Fruit fly (Drosophila melanogaster) whole organism, embryonic: ENCODE data around the gene Herc4.

Source experiments
- Adf1 ChIP-seq: fragments of 200-800 bp; sonication (Bioruptor generic); IDR thresholded peaks from 2 replicates; pipeline ENCODE4 v1.3.6; 2022; ENCODE audit warnings: missing biosample characterization, missing genetic modification characterization
- Atf3 ChIP-seq: fragments of 200-800 bp; sonication (Bioruptor generic); optimal IDR thresholded peaks from 3 replicates; lab custom pipeline; 2016; ENCODE audit warnings: missing biosample characterization, missing genetic modification characterization
- Atf6 ChIP-seq: fragments of 200-800 bp; sonication (Bioruptor generic); IDR thresholded peaks from 2 replicates; pipeline ENCODE4 v1.3.6; 2022; ENCODE audit warnings: missing biosample characterization, missing genetic modification characterization
- C15 ChIP-seq: fragments of 200-800 bp; sonication (Bioruptor generic); IDR thresholded peaks from 3 replicates; pipeline ENCODE4 v1.3.6; 2022; ENCODE audit warnings: missing biosample characterization, missing genetic modification characterization
- CG10565 ChIP-seq: fragments of 200-800 bp; sonication (Bioruptor generic); optimal IDR thresholded peaks from 3 replicates; lab custom pipeline; 2016; ENCODE audit warnings: missing biosample characterization, mild to moderate bottlenecking, missing genetic modification characterization
- CG12071 ChIP-seq: fragments of 200-800 bp; sonication (Bioruptor generic); optimal IDR thresholded peaks from 3 replicates; lab custom pipeline; 2018; ENCODE audit warnings: missing biosample characterization, mild to moderate bottlenecking, missing genetic modification characterization
- CG12104 ChIP-seq: fragments of 200-800 bp; sonication (Bioruptor generic); optimal IDR thresholded peaks from 3 replicates; lab custom pipeline; 2016; ENCODE audit warnings: missing biosample characterization, missing genetic modification characterization
- CG12236 ChIP-seq: fragments of 200-800 bp; sonication (Bioruptor generic); optimal IDR thresholded peaks from 2 replicates; lab custom pipeline; 2016; ENCODE audit warnings: missing biosample characterization, missing genetic modification characterization
- CG12769 ChIP-seq: fragments of 200-800 bp; sonication (Bioruptor generic); optimal IDR thresholded peaks from 2 replicates; lab custom pipeline; 2019; ENCODE audit warnings: missing biosample characterization, mild to moderate bottlenecking, missing genetic modification characterization, moderate library complexity
- CG14710 ChIP-seq: fragments of 200-800 bp; sonication (Bioruptor generic); optimal IDR thresholded peaks from 3 replicates; lab custom pipeline; 2019; ENCODE audit warnings: missing biosample characterization, mild to moderate bottlenecking, missing genetic modification characterization, moderate library complexity
- CG15073 ChIP-seq: fragments of 200-800 bp; sonication (Bioruptor generic); optimal IDR thresholded peaks from 2 replicates; lab custom pipeline; 2016; ENCODE audit warnings: missing biosample characterization, missing genetic modification characterization
- CG1602 ChIP-seq: fragments of 200-800 bp; sonication (Bioruptor generic); optimal IDR thresholded peaks from 3 replicates; lab custom pipeline; 2016; ENCODE audit warnings: missing biosample characterization, missing genetic modification characterization
- CG18619 ChIP-seq: fragments of 200-800 bp; sonication (Bioruptor generic); optimal IDR thresholded peaks from 3 replicates; lab custom pipeline; 2017; ENCODE audit warnings: missing biosample characterization, mild to moderate bottlenecking, missing genetic modification characterization
- CG2202 ChIP-seq: fragments of 200-800 bp; sonication (Bioruptor generic); optimal IDR thresholded peaks from 2 replicates; lab custom pipeline; 2018; ENCODE audit warnings: missing biosample characterization, mild to moderate bottlenecking, missing genetic modification characterization
- CG32532 ChIP-seq: fragments of 200-800 bp; sonication (Bioruptor generic); IDR thresholded peaks from 2 replicates; pipeline ENCODE4 v1.3.6; 2022; ENCODE audit warnings: missing biosample characterization, missing genetic modification characterization
- CG32767 ChIP-seq: fragments of 200-800 bp; sonication (Bioruptor generic); IDR thresholded peaks from 2 replicates; pipeline ENCODE4 v1.3.6; 2022; ENCODE audit warnings: missing biosample characterization, missing genetic modification characterization
- CG32772 ChIP-seq: fragments of 200-800 bp; sonication (Bioruptor generic); IDR thresholded peaks from 2 replicates; pipeline ENCODE4 v1.3.6; 2022; ENCODE audit warnings: missing biosample characterization, missing genetic modification characterization
- CG5953 ChIP-seq: fragments of 200-800 bp; sonication (Bioruptor generic); IDR thresholded peaks from 2 replicates; pipeline ENCODE4 v1.3.6; 2022; ENCODE audit warnings: missing biosample characterization, missing genetic modification characterization
- CG6254 ChIP-seq: fragments of 200-800 bp; sonication (Bioruptor generic); optimal IDR thresholded peaks from 3 replicates; lab custom pipeline; 2017; ENCODE audit warnings: mild to moderate bottlenecking, missing biosample characterization, missing genetic modification reagents, missing genetic modification characterization
- CG8281 ChIP-seq: fragments of 200-800 bp; sonication (Bioruptor generic); optimal IDR thresholded peaks from 2 replicates; lab custom pipeline; 2018; ENCODE audit warnings: missing biosample characterization, mild to moderate bottlenecking, missing genetic modification characterization, moderate library complexity
- CG8290 ChIP-seq, 3 experiments: fragments of 200-800 bp; sonication (Bioruptor generic); optimal IDR thresholded peaks; 2 replicates each; lab custom pipeline; 2016 to 2019; ENCODE audit warnings: missing biosample characterization in 3 of 3, missing genetic modification characterization in 3 of 3, mild to moderate bottlenecking in 2 of 3, moderate library complexity in 1 of 3
- CG8359 ChIP-seq: fragments of 200-800 bp; sonication (Bioruptor generic); optimal IDR thresholded peaks from 2 replicates; lab custom pipeline; 2017; ENCODE audit warnings: missing biosample characterization, mild to moderate bottlenecking, missing genetic modification characterization, borderline replicate concordance
- Chrac-16 ChIP-seq: fragments of 200-800 bp; sonication (Bioruptor generic); optimal IDR thresholded peaks from 3 replicates; lab custom pipeline; 2016; ENCODE audit warnings: missing biosample characterization, missing genetic modification characterization
- D ChIP-seq, 2 experiments: fragments of 200-800 bp in 1 of 2; fragments of >200 bp in 1 of 2; sonication (Bioruptor generic) in 1 of 2; optimal IDR thresholded peaks; 2 replicates in 1 of 2; 3 replicates in 1 of 2; lab custom pipeline; 2017; ENCODE audit warnings: mild to moderate bottlenecking in 1 of 2, missing biosample characterization in 1 of 2, missing genetic modification characterization in 1 of 2, missing genetic modification reagents in 1 of 2
- E2f2 ChIP-seq: fragments of 200-800 bp; sonication (Bioruptor generic); IDR thresholded peaks from 2 replicates; pipeline ENCODE4 v1.3.6; 2022; ENCODE audit warnings: missing biosample characterization, missing genetic modification characterization
- Gsc ChIP-seq: fragments of 200-800 bp; sonication (Bioruptor generic); IDR thresholded peaks from 2 replicates; pipeline ENCODE4 v1.3.6; 2022; ENCODE audit warnings: missing biosample characterization, missing genetic modification characterization
- Hmr ChIP-seq: fragments of 200-800 bp; sonication (Bioruptor generic); optimal IDR thresholded peaks from 3 replicates; lab custom pipeline; 2017; ENCODE audit warnings: mild to moderate bottlenecking, missing biosample characterization, missing genetic modification reagents, missing genetic modification characterization
- MESR4 ChIP-seq: fragments of 200-800 bp; sonication (Bioruptor generic); optimal IDR thresholded peaks from 2 replicates; lab custom pipeline; 2018; ENCODE audit warnings: missing biosample characterization, mild to moderate bottlenecking, missing genetic modification characterization, moderate library complexity
- Med ChIP-seq: fragments of 200-800 bp; sonication (Bioruptor generic); peaks from one replicate; lab custom pipeline; 2016; ENCODE audit warnings: missing biosample characterization, missing genetic modification characterization, mild to moderate bottlenecking, inconsistent platforms, moderate library complexity
- Mes4 ChIP-seq: fragments of 200-800 bp; sonication (Bioruptor generic); optimal IDR thresholded peaks from 2 replicates; lab custom pipeline; 2016; ENCODE audit warnings: missing biosample characterization, missing genetic modification characterization
- Optix ChIP-seq: fragments of 200-800 bp; sonication (Bioruptor generic); IDR thresholded peaks from 3 replicates; pipeline ENCODE4 v1.3.6; 2022; ENCODE audit warnings: missing biosample characterization, missing genetic modification characterization
- Ravus ChIP-seq: fragments of 200-800 bp; sonication (Bioruptor generic); IDR thresholded peaks from 2 replicates; pipeline ENCODE4 v1.3.6; 2022; ENCODE audit warnings: missing biosample characterization, missing genetic modification characterization
- az2 ChIP-seq: fragments of 200-800 bp; sonication (Bioruptor generic); optimal IDR thresholded peaks from 3 replicates; lab custom pipeline; 2016; ENCODE audit warnings: missing biosample characterization, missing genetic modification characterization
- btn ChIP-seq: fragments of 200-800 bp; sonication (Bioruptor generic); optimal IDR thresholded peaks from 2 replicates; lab custom pipeline; 2016; ENCODE audit warnings: missing biosample characterization, missing genetic modification characterization
- caup ChIP-seq: fragments of 200-800 bp; sonication (Bioruptor generic); optimal IDR thresholded peaks from 3 replicates; lab custom pipeline; 2017; ENCODE audit warnings: missing biosample characterization, mild to moderate bottlenecking, missing genetic modification characterization, moderate library complexity; ENCODE audit not compliant: severe bottlenecking
- chn ChIP-seq: fragments of 200-800 bp; sonication (Bioruptor generic); optimal IDR thresholded peaks from 2 replicates; lab custom pipeline; 2016; ENCODE audit warnings: missing biosample characterization, missing genetic modification characterization
- da ChIP-seq: fragments of 200-800 bp; sonication (Bioruptor generic); optimal IDR thresholded peaks from 2 replicates; lab custom pipeline; 2016; ENCODE audit warnings: missing biosample characterization, missing genetic modification characterization
- fd96Cb ChIP-seq: fragments of 200-800 bp; sonication (Bioruptor generic); optimal IDR thresholded peaks from 2 replicates; lab custom pipeline; 2018; ENCODE audit warnings: missing biosample characterization, mild to moderate bottlenecking, missing genetic modification characterization, moderate library complexity
- gcm2 ChIP-seq: fragments of 200-800 bp; sonication (Bioruptor generic); optimal IDR thresholded peaks from 2 replicates; lab custom pipeline; 2016; ENCODE audit warnings: missing biosample characterization, missing genetic modification characterization
- gsb ChIP-seq: fragments of 200-800 bp; sonication (Bioruptor generic); IDR thresholded peaks from 2 replicates; pipeline ENCODE4 v1.3.6; 2022; ENCODE audit warnings: missing biosample characterization, missing genetic modification characterization
- pum ChIP-seq: fragments of 200-800 bp; sonication (Bioruptor generic); optimal IDR thresholded peaks from 2 replicates; lab custom pipeline; 2016; ENCODE audit warnings: missing biosample characterization, missing genetic modification characterization
- schlank ChIP-seq: fragments of 200-800 bp; sonication (Bioruptor generic); optimal IDR thresholded peaks from 2 replicates; lab custom pipeline; 2018; ENCODE audit warnings: missing biosample characterization, mild to moderate bottlenecking, missing genetic modification characterization
- sens-2 ChIP-seq: fragments of 200-800 bp; sonication (Bioruptor generic); IDR thresholded peaks from 2 replicates; pipeline ENCODE4 v1.3.6; 2022; ENCODE audit warnings: missing biosample characterization, missing genetic modification characterization
- seq ChIP-seq: fragments of 200-800 bp; sonication (Bioruptor generic); IDR thresholded peaks from 2 replicates; pipeline ENCODE4 v1.3.6; 2022; ENCODE audit warnings: missing biosample characterization, missing genetic modification characterization
- slou ChIP-seq: fragments of 200-800 bp; sonication (Bioruptor generic); optimal IDR thresholded peaks from 3 replicates; lab custom pipeline; 2016; ENCODE audit warnings: missing biosample characterization, missing genetic modification characterization
- sug ChIP-seq: fragments of 200-800 bp; optimal IDR thresholded peaks from 2 replicates; lab custom pipeline; 2019; ENCODE audit warnings: missing biosample characterization, mild to moderate bottlenecking, missing genetic modification characterization, moderate library complexity
- tna ChIP-seq: fragments of 200-800 bp; sonication (Bioruptor generic); IDR thresholded peaks from 2 replicates; pipeline ENCODE4 v1.3.6; 2022; ENCODE audit warnings: missing biosample characterization, missing genetic modification characterization; ENCODE audit not compliant: partially characterized antibody
- tup ChIP-seq: fragments of 200-800 bp; sonication (Bioruptor generic); optimal IDR thresholded peaks from 2 replicates; lab custom pipeline; 2016; ENCODE audit warnings: missing biosample characterization, mild to moderate bottlenecking, missing genetic modification characterization, moderate library complexity

Herc4 gene

dm6 chr3L:1319097-1319725 lies 5.7 kb downstream of the Herc4 start (continued):
- peak; percentile 14 for TF ChIP-seq CG8290 (GFP tag; optimal IDR thresholded peaks at IDR 0.05; lab: Kevin White, UChicago)
- peak in 1 of 2 experiments; percentile 71 for TF ChIP-seq CG8290 (tag; optimal IDR thresholded peaks at IDR 0.05; lab: Kevin White, UChicago)
- peak; percentile 63; the same call in 1 of the 2 replicates for TF ChIP-seq CG32767 (GFP tag; lab: Robert Waterston, UW)
- TF ChIP-seq Chrac-16 (GFP tag; lab: Kevin White, UChicago) = peak; percentile 61
- TF ChIP-seq Gsc = peak; percentile 42; the same call in 1 of the 2 replicates
- TF ChIP-seq CG32532 (GFP tag; lab: Robert Waterston, UW) = peak; percentile 67; the same call in 1 of the 2 replicates
- peak; percentile 87 for TF ChIP-seq fd96Cb (tag; lab: Kevin White, UChicago)
- TF ChIP-seq btn (GFP tag; lab: Kevin White, UChicago) = peak; percentile 63
- peak; percentile 24 for TF ChIP-seq caup (GFP tag; lab: Kevin White, UChicago)
- TF ChIP-seq D (optimal IDR thresholded peaks at IDR 0.05; lab: Kevin White, UChicago) = no peak
- peak; percentile 84 for TF ChIP-seq D (GFP tag; optimal IDR thresholded peaks at IDR 0.05; lab: Kevin White, UChicago)
- peak; percentile 29 for TF ChIP-seq CG15073
- peak; percentile 86 for TF ChIP-seq CG32772 (GFP tag; lab: Robert Waterston, UW)
- peak; percentile 76 for TF ChIP-seq Atf3 (GFP tag; lab: Kevin White, UChicago)
- no peak for TF ChIP-seq sug (tag; lab: Kevin White, UChicago)
- TF ChIP-seq tup (GFP tag; lab: Kevin White, UChicago) = no peak
- TF ChIP-seq CG12071 (GFP tag; lab: Kevin White, UChicago) = peak; percentile 82
- TF ChIP-seq Atf6 = peak; percentile 47; the same call in 1 of the 2 replicates
- peak; percentile 15; the same call in 1 of the 2 replicates for TF ChIP-seq Ravus (GFP tag; lab: Robert Waterston, UW)
- peak; percentile 64 for TF ChIP-seq gcm2 (GFP tag; lab: Kevin White, UChicago)
- TF ChIP-seq C15 (GFP tag; lab: Robert Waterston, UW) = peak; percentile 35; the same call in 1 of the 3 replicates
- TF ChIP-seq CG2202 (tag; lab: Kevin White, UChicago) = peak; percentile 43
- TF ChIP-seq Optix (GFP tag; lab: Robert Waterston, UW) = peak; percentile 83
- peak; percentile 73 for TF ChIP-seq CG14710 (tag; lab: Kevin White, UChicago)
- TF ChIP-seq Hmr (GFP tag; lab: Kevin White, UChicago) = no peak
- TF ChIP-seq CG12104 (GFP tag; lab: Kevin White, UChicago) = peak; percentile 16
- TF ChIP-seq slou = peak; percentile 22
- peak; percentile 87 for TF ChIP-seq az2 (GFP tag; lab: Kevin White, UChicago)
- peak; percentile 74 for TF ChIP-seq CG6254 (GFP tag; lab: Kevin White, UChicago)
- TF ChIP-seq sens-2 (GFP tag; lab: Robert Waterston, UW) = peak; percentile 80
- no peak for TF ChIP-seq Adf1
- peak; percentile 69 for TF ChIP-seq pum
- 0 out of 2 replicates have a peak, but pooled peaks have one; percentile 12 for TF ChIP-seq tna (GFP tag; lab: Robert Waterston, UW)
- TF ChIP-seq Mes4 (GFP tag; lab: Kevin White, UChicago) = peak; percentile 70
- TF ChIP-seq CG12236 (GFP tag; lab: Kevin White, UChicago) = peak; percentile 50
- TF ChIP-seq CG8281 (tag; lab: Kevin White, UChicago) = peak; percentile 53
- no peak for TF ChIP-seq MESR4
- peak; percentile 69 for TF ChIP-seq CG12769 (tag; lab: Kevin White, UChicago)
- no peak for TF ChIP-seq schlank (tag; lab: Kevin White, UChicago)
- TF ChIP-seq CG8359 (GFP tag; lab: Kevin White, UChicago) = peak; percentile 66
- TF ChIP-seq CG10565 = peak; percentile 39
- TF ChIP-seq da (GFP tag; lab: Kevin White, UChicago) = peak; percentile 20
- TF ChIP-seq chn (GFP tag; lab: Kevin White, UChicago) = peak; percentile 78
- TF ChIP-seq Med (GFP tag; lab: Kevin White, UChicago) = peak; percentile 78
- peak; percentile 60 for TF ChIP-seq CG1602
- TF ChIP-seq E2f2 = peak; percentile 48; the same call in 1 of the 2 replicates
- TF ChIP-seq CG5953 = peak; percentile 80
- TF ChIP-seq CG18619 (GFP tag; lab: Kevin White, UChicago) = peak; percentile 57
- TF ChIP-seq gsb (GFP tag; lab: Robert Waterston, UW) = no peak
- peak; percentile 58; the same call in 1 of the 2 replicates for TF ChIP-seq seq (GFP tag; lab: Robert Waterston, UW)
